Worm (Caenorhabditis elegans) whole organism, early embryonic: ENCODE data around the gene gcy-22.

Experiments used
- B0310.2 ChIP-seq: sonication (generic microtip); optimal IDR thresholded peaks from 2 replicates; lab custom pipeline; 2016; ENCODE audit warnings: mild to moderate bottlenecking, missing genetic modification characterization, missing compliant biosample characterization
- ama-1 ChIP-seq: fragments of 150-350 bp; optimal IDR thresholded peaks from 2 replicates; lab custom pipeline; 2014
- ceh-13 ChIP-seq: fragments of 200-800 bp; sonication (Bioruptor generic); optimal IDR thresholded peaks from 2 replicates; lab custom pipeline; 2018; ENCODE audit warnings: mild to moderate bottlenecking, missing genetic modification characterization, missing compliant biosample characterization
- ceh-36 ChIP-seq: sonication (generic microtip); optimal IDR thresholded peaks from 2 replicates; lab custom pipeline; 2016; ENCODE audit warnings: missing genetic modification characterization, inconsistent platforms, missing compliant biosample characterization
- ets-7 ChIP-seq: sonication (generic microtip); optimal IDR thresholded peaks from 2 replicates; lab custom pipeline; 2016; ENCODE audit warnings: missing genotype, missing genetic modification characterization, missing compliant biosample characterization
- flt-1 ChIP-seq: fragments of 200-800 bp; sonication (Bioruptor generic); IDR thresholded peaks from 2 replicates; pipeline ENCODE4 v1.3.6; 2022; ENCODE audit warnings: missing genetic modification characterization, missing compliant biosample characterization
- hmbx-1 ChIP-seq: sonication (generic microtip); optimal IDR thresholded peaks from 2 replicates; lab custom pipeline; 2016; ENCODE audit warnings: mild to moderate bottlenecking, missing genetic modification characterization, missing compliant biosample characterization
- hmg-4 ChIP-seq: fragments of 200-800 bp; sonication (Bioruptor generic); optimal IDR thresholded peaks from 2 replicates; lab custom pipeline; 2018; ENCODE audit warnings: mild to moderate bottlenecking, missing genetic modification characterization, missing compliant biosample characterization
- hnd-1 ChIP-seq: sonication (generic microtip); optimal IDR thresholded peaks from 2 replicates; lab custom pipeline; 2016; ENCODE audit warnings: missing genetic modification characterization, missing compliant biosample characterization
- pes-1 ChIP-seq: fragments of 200-800 bp; sonication (Bioruptor generic); IDR thresholded peaks from 2 replicates; pipeline ENCODE4 v1.3.6; 2022; ENCODE audit warnings: missing genetic modification reagents, missing genetic modification characterization, missing compliant biosample characterization
- scrt-1 ChIP-seq: fragments of 200-800 bp; sonication (Bioruptor generic); IDR thresholded peaks from 2 replicates; pipeline ENCODE4 v1.3.6; 2022; ENCODE audit warnings: missing genetic modification characterization, missing compliant biosample characterization
- sea-1 ChIP-seq: fragments of 200-800 bp; sonication (Bioruptor generic); conservative IDR thresholded peaks from 2 replicates; pipeline ENCODE4 v1.3.6; 2022; ENCODE audit warnings: missing genetic modification characterization, missing compliant biosample characterization
- tbx-11 ChIP-seq: fragments of 200-800 bp; sonication (Bioruptor generic); IDR thresholded peaks from 2 replicates; pipeline ENCODE4 v1.3.6; 2022; ENCODE audit warnings: missing genetic modification characterization, missing compliant biosample characterization
- tbx-37 ChIP-seq: fragments of 200-800 bp; sonication (Bioruptor generic); conservative IDR thresholded peaks from 2 replicates; pipeline ENCODE4 v1.3.6; 2022; ENCODE audit warnings: missing genetic modification reagents, missing genetic modification characterization, missing compliant biosample characterization

DNA sequence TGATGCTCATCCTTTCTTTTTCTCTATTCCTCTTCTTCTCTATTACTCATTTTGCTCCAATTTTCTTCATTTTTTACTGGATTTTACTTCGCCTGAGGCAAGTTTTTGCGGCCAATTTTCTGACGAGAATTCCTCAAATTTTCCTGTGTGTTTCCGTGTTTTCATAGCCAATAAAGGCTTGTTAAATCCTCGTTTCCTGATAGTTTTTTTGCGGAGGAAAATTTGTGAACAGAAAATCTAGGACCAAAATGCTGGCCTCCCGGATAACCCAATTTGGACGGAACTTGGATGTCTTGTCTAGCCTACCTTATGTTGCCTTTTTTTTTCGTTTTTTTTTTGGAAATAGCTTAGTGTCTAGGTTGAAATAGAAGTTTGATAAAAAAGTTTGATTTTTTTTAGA is 11.2 kb downstream of the gcy-22 start:
- TF ChIP-seq B0310.2: no peak
- TF ChIP-seq ama-1 (lab: Kevin White, UChicago): no peak
- no peak for TF ChIP-seq flt-1 (GFP tag; lab: Robert Waterston, UW)
- TF ChIP-seq hnd-1: no peak
- TF ChIP-seq pes-1 (GFP tag; lab: Robert Waterston, UW): no peak
- no peak for TF ChIP-seq ceh-36
- TF ChIP-seq tbx-11 (GFP tag; lab: Robert Waterston, UW): no peak
- no peak for TF ChIP-seq ceh-13 (GFP tag; lab: Kevin White, UChicago)
- TF ChIP-seq tbx-37 (GFP tag; lab: Robert Waterston, UW): no peak
- TF ChIP-seq ets-7 (tag; lab: Kevin White, UChicago): no peak
- no peak for TF ChIP-seq hmbx-1
- TF ChIP-seq scrt-1 (GFP tag; lab: Robert Waterston, UW): no peak
- TF ChIP-seq sea-1 (GFP tag; lab: Robert Waterston, UW): no peak
- TF ChIP-seq hmg-4 (GFP tag; lab: Kevin White, UChicago): no peak
